Worm (Caenorhabditis elegans): ENCODE data around the gene K02B2.6.
A peak's percentile ranks its signal among the peaks of the same experiment; 100 is the strongest.

Gene K02B2.6

DNA sequence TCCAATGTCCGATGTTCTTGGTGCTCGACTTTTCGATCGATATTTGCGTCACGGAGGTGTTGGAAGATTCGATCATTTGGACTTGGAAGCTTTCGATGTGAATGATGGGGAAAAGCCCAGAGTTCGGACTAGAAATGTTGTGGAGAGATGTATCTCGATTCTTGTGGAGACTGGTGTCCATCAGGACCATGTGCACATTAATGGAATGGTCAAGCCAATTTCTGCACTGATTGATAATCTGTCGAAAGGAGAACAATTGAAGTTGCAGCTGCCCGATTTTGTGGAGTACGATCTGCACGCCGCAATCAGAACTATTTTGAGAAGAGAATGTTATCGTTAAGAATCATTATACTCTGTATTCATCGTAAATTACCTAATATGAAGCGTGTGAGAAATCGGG, 25.0 kb downstream of the K02B2.6 start:
- TF ChIP-seq nfya-1 (tag; optimal IDR thresholded peaks at IDR 0.05; ENCODE audit: borderline replicate concordance, insufficient read depth) (no peak), chd-7 (tag; optimal IDR thresholded peaks at IDR 0.05) (peak; percentile 48), Y53G8AR.9 (GFP tag; conservative IDR thresholded peaks at IDR 0.05) (0 out of 2 replicates have a peak, but pooled peaks have one; percentile 49), F52B5.7 (tag; optimal IDR thresholded peaks at IDR 0.05) (peak; percentile 49), snpc-4 (GFP tag; optimal IDR thresholded peaks at IDR 0.05) (no peak), snpc-4 (tag; optimal IDR thresholded peaks at IDR 0.05) (peak in 1 of 4 experiments; percentile 62), repo-1 (tag; optimal IDR thresholded peaks at IDR 0.05) (peak; percentile 42), tbp1 (GFP tag; optimal IDR thresholded peaks at IDR 0.05) (no peak)

DNA sequence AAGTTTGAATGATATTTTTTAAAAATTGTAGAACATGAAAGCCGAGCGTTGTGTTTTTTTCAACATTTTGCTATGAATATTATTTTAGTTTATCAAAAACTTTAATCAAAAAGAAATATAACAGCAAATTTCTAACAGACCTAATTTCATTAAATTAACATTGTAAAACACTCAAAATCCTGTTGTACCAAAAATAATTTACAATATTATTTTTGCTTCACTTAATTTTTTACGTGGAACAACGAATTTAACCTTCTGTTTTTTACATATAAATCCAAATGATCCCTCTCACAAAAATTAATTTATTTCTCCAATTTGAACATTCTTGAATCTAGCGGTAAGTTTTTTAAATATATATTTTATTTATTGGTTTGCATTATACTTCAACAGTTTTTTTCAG, 28.0 kb downstream of the K02B2.6 start, which contains the start of gene H32C10.1:
Gene H32C10.1, plus strand, starts transcription at position 301 of the 400 bp plus-strand sequence.
- no peak for TF ChIP-seq bed-1 (GFP tag; IDR thresholded peaks at IDR 0.05)
- TF ChIP-seq lsy-27 (tag; optimal IDR thresholded peaks at IDR 0.05; ENCODE audit: borderline replicate concordance, insufficient read depth): no peak
- no peak for TF ChIP-seq ztf-26 (tag; optimal IDR thresholded peaks at IDR 0.05)
- TF ChIP-seq sdz-38 (tag; optimal IDR thresholded peaks at IDR 0.05): no peak
- TF ChIP-seq B0035.1 (tag; optimal IDR thresholded peaks at IDR 0.05): no peak
- TF ChIP-seq ceh-40 (GFP tag; IDR thresholded peaks at IDR 0.05): no peak
- TF ChIP-seq dpl-1 (GFP tag; optimal IDR thresholded peaks at IDR 0.05): no peak
- no peak for TF ChIP-seq unc-62 (GFP tag; optimal IDR thresholded peaks at IDR 0.05)
- no peak for TF ChIP-seq ekl-4 (GFP tag; IDR thresholded peaks at IDR 0.05)
- TF ChIP-seq ets-4 (GFP tag; optimal IDR thresholded peaks at IDR 0.05): no peak
- no peak for TF ChIP-seq lir-1 (GFP tag; conservative IDR thresholded peaks at IDR 0.05)

DNA sequence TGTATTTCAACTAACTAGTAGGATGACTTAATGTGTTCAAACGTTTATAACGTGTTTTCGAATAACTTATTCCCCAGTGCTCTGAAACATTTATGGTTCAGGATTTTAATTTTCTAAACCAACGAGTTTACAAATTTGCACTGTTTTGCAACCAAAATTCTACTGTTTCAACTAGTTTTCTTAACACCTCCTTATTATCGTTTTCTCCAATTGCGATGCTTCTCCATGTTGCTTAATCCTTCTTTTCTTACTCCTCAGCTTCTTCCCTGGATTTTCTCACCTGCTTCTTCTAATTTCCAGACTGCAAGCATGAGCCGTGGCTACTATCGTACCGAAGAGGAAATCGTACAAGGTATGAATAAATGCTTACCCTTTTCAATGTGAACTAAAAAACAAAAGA, 31.7 kb downstream of the K02B2.6 start, which contains the start of gene lin-33:
Gene lin-33, plus strand, starts transcription at position 301 of the 400 bp plus-strand sequence.
- no peak for TF ChIP-seq attf-3 (GFP tag; conservative IDR thresholded peaks at IDR 0.05)
- no peak for TF ChIP-seq tbx-9 (tag; optimal IDR thresholded peaks at IDR 0.05; ENCODE audit: borderline replicate concordance)

DNA sequence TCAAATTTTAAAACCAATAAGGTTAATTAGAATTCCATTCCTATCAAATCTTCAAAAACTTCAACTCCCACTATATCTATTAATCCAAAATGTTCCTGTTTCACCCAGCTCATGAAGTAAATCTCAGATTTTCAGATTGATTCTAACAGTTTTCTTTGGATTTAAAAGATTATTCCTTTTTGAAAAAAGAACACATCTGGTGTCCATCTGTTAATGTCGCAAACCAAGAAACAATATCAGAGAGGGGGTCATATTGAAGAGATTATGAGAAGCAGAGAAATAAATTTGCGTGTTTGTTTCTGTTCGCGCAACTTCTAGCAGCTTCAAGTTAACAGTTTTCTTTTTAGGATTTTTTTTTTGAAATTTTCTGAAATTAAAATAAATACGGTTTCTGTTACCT, 33.1 kb downstream of the K02B2.6 start:
- no peak for TF ChIP-seq die-1 (tag; optimal IDR thresholded peaks at IDR 0.05)

DNA sequence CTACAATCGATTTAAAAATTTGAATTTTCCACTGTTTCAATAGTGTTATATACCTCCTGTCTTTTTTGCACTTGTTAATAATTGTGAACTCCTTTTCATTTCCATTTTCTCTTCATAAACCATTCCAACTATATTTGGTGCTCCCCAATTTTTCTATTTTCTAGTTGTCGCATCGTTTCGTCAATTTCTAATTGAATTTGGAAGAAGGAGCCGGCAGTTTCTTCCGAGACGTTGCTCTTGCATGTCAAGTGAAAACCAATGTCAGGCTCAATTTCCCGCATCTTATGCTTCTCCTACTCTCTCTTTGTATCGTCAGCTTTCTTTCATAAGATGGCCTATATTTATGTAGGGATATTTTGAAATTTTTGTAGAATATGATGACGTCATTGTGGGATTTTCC, 34.3 kb downstream of the K02B2.6 start:
- TF ChIP-seq Y95B8A.8 (GFP tag; IDR thresholded peaks at IDR 0.05) (no peak), nhr-27 (tag; optimal IDR thresholded peaks at IDR 0.05) (no peak), madf-3 (GFP tag; IDR thresholded peaks at IDR 0.05) (no peak)

DNA sequence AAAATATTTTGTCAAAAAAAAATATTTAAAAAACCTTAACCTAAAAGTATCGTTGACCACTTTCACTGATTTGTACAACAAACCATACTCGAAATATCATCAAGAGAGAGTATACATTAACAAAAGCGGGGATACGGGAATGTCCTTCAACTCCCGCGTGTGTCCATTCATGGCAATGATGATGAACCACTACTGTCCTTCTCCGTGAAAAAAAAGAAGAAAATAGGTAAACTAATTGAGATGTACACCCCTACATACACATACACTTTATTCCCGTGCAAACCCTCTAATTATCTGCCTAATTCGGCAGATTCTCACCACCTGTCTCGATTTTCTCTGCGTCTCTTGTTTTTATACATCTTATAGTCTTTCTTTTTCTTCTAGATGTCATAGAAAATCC, 35.4 kb downstream of the K02B2.6 start:
- TF ChIP-seq mxl-1 (tag; optimal IDR thresholded peaks at IDR 0.05) (no peak), F57C9.4 (tag; optimal IDR thresholded peaks at IDR 0.05) (no peak), mcd-1 (GFP tag; IDR thresholded peaks at IDR 0.05) (no peak), tbx-9 (tag; optimal IDR thresholded peaks at IDR 0.05; ENCODE audit: borderline replicate concordance) (no peak), hmg-1.2 (GFP tag; IDR thresholded peaks at IDR 0.05) (no peak), nhr-27 (tag; optimal IDR thresholded peaks at IDR 0.05) (no peak), nhr-120 (GFP tag; IDR thresholded peaks at IDR 0.05) (no peak), madf-3 (GFP tag; IDR thresholded peaks at IDR 0.05) (no peak), snpc-1.3 (tag; optimal IDR thresholded peaks at IDR 0.05; ENCODE audit: insufficient read depth) (no peak), ztf-26 (tag; optimal IDR thresholded peaks at IDR 0.05) (no peak), K12H6.12 (tag; optimal IDR thresholded peaks at IDR 0.05) (no peak)
